Worm (Caenorhabditis elegans) whole organism, mixed stage, embryonic: ENCODE data around the gene ZC376.8.

Source experiments
- ces-1 ChIP-seq: fragments of 150-350 bp; optimal IDR thresholded peaks from 2 replicates; lab custom pipeline; 2014; ENCODE audit warnings: missing biosample characterization, missing genetic modification reagents, missing genetic modification characterization
- elt-3 ChIP-seq: fragments of 150-350 bp; optimal IDR thresholded peaks from 2 replicates; lab custom pipeline; 2014; ENCODE audit warnings: missing biosample characterization, missing genetic modification characterization
- mep-1 ChIP-seq: fragments of 150-350 bp; optimal IDR thresholded peaks from 2 replicates; lab custom pipeline; 2017; ENCODE audit warnings: missing biosample characterization, missing genetic modification reagents, missing genetic modification characterization, inconsistent platforms
- pha-4 ChIP-seq: fragments of 150-350 bp; optimal IDR thresholded peaks from 2 replicates; lab custom pipeline; 2018; ENCODE audit warnings: missing biosample characterization, missing genetic modification reagents, missing genetic modification characterization
- zip-8 ChIP-seq: fragments of 150-350 bp; optimal IDR thresholded peaks from 2 replicates; lab custom pipeline; 2014; ENCODE audit warnings: missing biosample characterization, missing genetic modification characterization

ce11 chrV:14197651-14198050 is 17.6 kb downstream of the ZC376.8 start:
- TF ChIP-seq zip-8: no peak
- no peak for TF ChIP-seq mep-1 (tag; lab: Kevin White, UChicago)
- TF ChIP-seq ces-1 (GFP tag; lab: Kevin White, UChicago): no peak
- TF ChIP-seq elt-3: no peak
- TF ChIP-seq pha-4 (tag; lab: Kevin White, UChicago): no peak
